Worm (Caenorhabditis elegans) whole organism, L4 larva: ENCODE data around the gene nsph-4.2.

Experiments
- D1046.2 ChIP-seq: fragments of 200-800 bp; sonication (Bioruptor generic); IDR thresholded peaks from 2 replicates; pipeline ENCODE4 v1.3.6; 2022; ENCODE audit warnings: missing genetic modification characterization, missing compliant biosample characterization
- ama-1 ChIP-seq: fragments of 150-350 bp; optimal IDR thresholded peaks from 2 replicates; lab custom pipeline; 2014; ENCODE audit warnings: inconsistent platforms, mixed read lengths
- jun-1 ChIP-seq: fragments of 150-350 bp; optimal IDR thresholded peaks from 2 replicates; lab custom pipeline; 2014; ENCODE audit warnings: missing biosample characterization, missing genetic modification reagents, missing genetic modification characterization
- lin-39 ChIP-seq: fragments of 150-350 bp; optimal IDR thresholded peaks from 2 replicates; lab custom pipeline; 2014; ENCODE audit warnings: missing biosample characterization, missing genetic modification reagents, missing genetic modification characterization
- mep-1 ChIP-seq: fragments of 150-350 bp; sonication (generic microtip); optimal IDR thresholded peaks from 3 replicates; lab custom pipeline; 2014; ENCODE audit warnings: missing biosample characterization, missing genetic modification characterization
- nhr-10 ChIP-seq: fragments of 150-350 bp; optimal IDR thresholded peaks from 2 replicates; lab custom pipeline; 2014; ENCODE audit warnings: missing biosample characterization, missing genetic modification characterization
- nhr-11 ChIP-seq: fragments of 150-350 bp; optimal IDR thresholded peaks from 2 replicates; lab custom pipeline; 2014; ENCODE audit warnings: missing biosample characterization, missing genetic modification characterization
- skn-1 ChIP-seq: fragments of 150-350 bp; optimal IDR thresholded peaks from 2 replicates; lab custom pipeline; 2014; ENCODE audit warnings: missing biosample characterization, missing genetic modification characterization
- snpc-4 ChIP-seq: fragments of 150-350 bp; optimal IDR thresholded peaks from 2 replicates; lab custom pipeline; 2014; ENCODE audit warnings: missing biosample characterization, missing genetic modification characterization
- zfp-3 ChIP-seq: fragments of 200-800 bp; sonication (Bioruptor generic); conservative IDR thresholded peaks from 2 replicates; pipeline ENCODE4 v1.3.6; 2022; ENCODE audit warnings: missing genetic modification reagents, missing genetic modification characterization, missing compliant biosample characterization
- ztf-7 ChIP-seq: fragments of 150-350 bp; optimal IDR thresholded peaks from 2 replicates; lab custom pipeline; 2014; ENCODE audit warnings: missing biosample characterization, missing genetic modification characterization

DNA sequence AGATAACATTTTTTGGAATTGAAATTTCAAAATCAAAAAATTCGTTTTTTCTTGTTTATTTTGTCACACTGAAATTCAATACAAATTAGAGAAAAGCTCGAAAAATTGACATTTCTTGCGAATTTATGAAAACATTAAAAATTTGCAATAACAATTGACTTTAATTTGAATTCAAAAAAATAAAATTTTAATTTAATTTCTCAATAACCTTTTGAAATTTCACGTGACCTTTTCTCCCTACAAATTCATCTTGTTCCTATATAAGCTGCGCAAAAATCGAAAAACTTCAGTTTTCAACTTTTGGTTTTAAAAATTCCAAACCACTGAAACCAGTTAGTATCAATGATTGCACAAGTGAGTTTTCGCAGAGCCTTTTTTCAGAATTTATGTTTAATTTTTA lies 50.2 kb downstream of the nsph-4.2 start, which contains the start of gene F36H12.4:
- TF ChIP-seq ztf-7 (tag; lab: Kevin White, UChicago), result no peak
- no peak for TF ChIP-seq snpc-4
- no peak for TF ChIP-seq jun-1
- no peak for TF ChIP-seq zfp-3 (GFP tag; lab: Robert Waterston, UW)
- TF ChIP-seq skn-1 (tag; lab: Kevin White, UChicago), result no peak
- no peak for TF ChIP-seq nhr-10 (tag; lab: Kevin White, UChicago)
- TF ChIP-seq ama-1, result no peak
- no peak for TF ChIP-seq nhr-11 (tag; lab: Kevin White, UChicago)
- no peak for TF ChIP-seq lin-39 (tag; lab: Kevin White, UChicago)
- TF ChIP-seq mep-1, result no peak
- TF ChIP-seq D1046.2 (GFP tag; lab: Robert Waterston, UW), result no peak
